Worm (Caenorhabditis elegans): ENCODE data around the gene C11H1.5.

The C11H1.5 gene

ce11 chrX:14335220-14335619 lies 32.2 kb upstream of the C11H1.5 start, which contains the start of gene K04G11.1:
Gene K04G11.1 (plus strand): TSS chrX:14335520.
- TF ChIP-seq aly-1 (tag; optimal IDR thresholded peaks at IDR 0.05), result no peak

- TF ChIP-seq ama-1 (optimal IDR thresholded peaks at IDR 0.05) (no peak), tbx-11 (GFP tag; IDR thresholded peaks at IDR 0.05) (no peak), scrt-1 (GFP tag; IDR thresholded peaks at IDR 0.05) (no peak), tbx-37 (GFP tag; conservative IDR thresholded peaks at IDR 0.05) (no peak), hnd-1 (tag; optimal IDR thresholded peaks at IDR 0.05) (no peak), flt-1 (GFP tag; IDR thresholded peaks at IDR 0.05) (no peak), B0310.2 (tag; optimal IDR thresholded peaks at IDR 0.05) (no peak), F13C5.2 (tag; optimal IDR thresholded peaks at IDR 0.05) (no peak), ceh-13 (GFP tag; optimal IDR thresholded peaks at IDR 0.05) (no peak), hmg-4 (GFP tag; optimal IDR thresholded peaks at IDR 0.05) (no peak), ceh-36 (tag; optimal IDR thresholded peaks at IDR 0.05) (no peak), ets-7 (tag; optimal IDR thresholded peaks at IDR 0.05) (no peak), hmbx-1 (tag; optimal IDR thresholded peaks at IDR 0.05) (no peak), aly-1 (tag; optimal IDR thresholded peaks at IDR 0.05) (no peak)
Observed at ce11 chrX:14334151-14334550, 31.2 kb upstream of the C11H1.5 start.

ce11 chrX:14329348-14329747 lies 26.4 kb upstream of the C11H1.5 start:
- TF ChIP-seq hnd-1 (tag; optimal IDR thresholded peaks at IDR 0.05), result no peak

ce11 chrX:14327398-14327797 lies 24.4 kb upstream of the C11H1.5 start, which contains the start of gene C11H1.7:
Gene C11H1.7 (plus strand): TSS chrX:14327409.
- TF ChIP-seq aly-1 (tag; optimal IDR thresholded peaks at IDR 0.05), result no peak
- TF ChIP-seq tbx-37 (GFP tag; conservative IDR thresholded peaks at IDR 0.05), result no peak
- TF ChIP-seq ama-1 (optimal IDR thresholded peaks at IDR 0.05), result no peak
- TF ChIP-seq sea-1 (GFP tag; conservative IDR thresholded peaks at IDR 0.05), result no peak
- TF ChIP-seq flt-1 (GFP tag; IDR thresholded peaks at IDR 0.05), result no peak
- no peak for TF ChIP-seq B0310.2 (tag; optimal IDR thresholded peaks at IDR 0.05)
- no peak for TF ChIP-seq hnd-1 (tag; optimal IDR thresholded peaks at IDR 0.05)
- TF ChIP-seq ets-7 (tag; optimal IDR thresholded peaks at IDR 0.05), result no peak
- no peak for TF ChIP-seq hmbx-1 (tag; optimal IDR thresholded peaks at IDR 0.05)
- no peak for TF ChIP-seq hmg-4 (GFP tag; optimal IDR thresholded peaks at IDR 0.05)
- TF ChIP-seq F13C5.2 (tag; optimal IDR thresholded peaks at IDR 0.05), result no peak
- no peak for TF ChIP-seq ceh-36 (tag; optimal IDR thresholded peaks at IDR 0.05)
- no peak for TF ChIP-seq tbx-11 (GFP tag; IDR thresholded peaks at IDR 0.05)
- no peak for TF ChIP-seq ceh-13 (GFP tag; optimal IDR thresholded peaks at IDR 0.05)
- TF ChIP-seq tra-4 (tag; optimal IDR thresholded peaks at IDR 0.05), result no peak
- TF ChIP-seq scrt-1 (GFP tag; IDR thresholded peaks at IDR 0.05), result no peak
- TF ChIP-seq pes-1 (GFP tag; IDR thresholded peaks at IDR 0.05), result no peak

ce11 chrX:14326578-14326977 lies 23.6 kb upstream of the C11H1.5 start:
- no peak for TF ChIP-seq B0310.2 (tag; optimal IDR thresholded peaks at IDR 0.05)
- no peak for TF ChIP-seq pes-1 (GFP tag; IDR thresholded peaks at IDR 0.05)
- no peak for TF ChIP-seq ets-7 (tag; optimal IDR thresholded peaks at IDR 0.05)
- no peak for TF ChIP-seq tra-4 (tag; optimal IDR thresholded peaks at IDR 0.05)

- TF ChIP-seq hnd-1 (tag; optimal IDR thresholded peaks at IDR 0.05) (no peak), F13C5.2 (tag; optimal IDR thresholded peaks at IDR 0.05) (no peak), ama-1 (optimal IDR thresholded peaks at IDR 0.05) (no peak), B0310.2 (tag; optimal IDR thresholded peaks at IDR 0.05) (no peak), scrt-1 (GFP tag; IDR thresholded peaks at IDR 0.05) (no peak), tbx-37 (GFP tag; conservative IDR thresholded peaks at IDR 0.05) (no peak), pes-1 (GFP tag; IDR thresholded peaks at IDR 0.05) (no peak), tra-4 (tag; optimal IDR thresholded peaks at IDR 0.05) (no peak), aly-1 (tag; optimal IDR thresholded peaks at IDR 0.05) (no peak), tbx-11 (GFP tag; IDR thresholded peaks at IDR 0.05) (no peak), flt-1 (GFP tag; IDR thresholded peaks at IDR 0.05) (no peak), ceh-36 (tag; optimal IDR thresholded peaks at IDR 0.05) (no peak), ets-7 (tag; optimal IDR thresholded peaks at IDR 0.05) (no peak), hmbx-1 (tag; optimal IDR thresholded peaks at IDR 0.05) (no peak), hmg-4 (GFP tag; optimal IDR thresholded peaks at IDR 0.05) (no peak), ceh-13 (GFP tag; optimal IDR thresholded peaks at IDR 0.05) (no peak), sea-1 (GFP tag; conservative IDR thresholded peaks at IDR 0.05) (no peak)
Observed at ce11 chrX:14324289-14324688, 21.3 kb upstream of the C11H1.5 start.

- TF ChIP-seq ets-7 (tag; optimal IDR thresholded peaks at IDR 0.05) (no peak), tbx-11 (GFP tag; IDR thresholded peaks at IDR 0.05) (no peak), tbx-37 (GFP tag; conservative IDR thresholded peaks at IDR 0.05) (no peak), B0310.2 (tag; optimal IDR thresholded peaks at IDR 0.05) (no peak), scrt-1 (GFP tag; IDR thresholded peaks at IDR 0.05) (no peak), aly-1 (tag; optimal IDR thresholded peaks at IDR 0.05) (no peak), ama-1 (optimal IDR thresholded peaks at IDR 0.05) (no peak), flt-1 (GFP tag; IDR thresholded peaks at IDR 0.05) (no peak), hmbx-1 (tag; optimal IDR thresholded peaks at IDR 0.05) (no peak), ceh-13 (GFP tag; optimal IDR thresholded peaks at IDR 0.05) (no peak), sea-1 (GFP tag; conservative IDR thresholded peaks at IDR 0.05) (no peak), tra-4 (tag; optimal IDR thresholded peaks at IDR 0.05) (no peak), hmg-4 (GFP tag; optimal IDR thresholded peaks at IDR 0.05) (no peak), hnd-1 (tag; optimal IDR thresholded peaks at IDR 0.05) (no peak)
Observed at ce11 chrX:14322793-14323192, 19.8 kb upstream of the C11H1.5 start.

ce11 chrX:14320298-14320697 lies 17.3 kb upstream of the C11H1.5 start, which contains the start of gene C11H1.9:
Gene C11H1.9 (minus strand): TSS chrX:14320398.
- TF ChIP-seq ama-1 (optimal IDR thresholded peaks at IDR 0.05) (no peak), flt-1 (GFP tag; IDR thresholded peaks at IDR 0.05) (no peak)

ce11 chrX:14316132-14316531 lies 13.2 kb upstream of the C11H1.5 start:
- TF ChIP-seq ama-1 (optimal IDR thresholded peaks at IDR 0.05) (no peak), ceh-13 (GFP tag; optimal IDR thresholded peaks at IDR 0.05) (no peak), flt-1 (GFP tag; IDR thresholded peaks at IDR 0.05) (no peak), hmbx-1 (tag; optimal IDR thresholded peaks at IDR 0.05) (no peak), F13C5.2 (tag; optimal IDR thresholded peaks at IDR 0.05) (no peak), scrt-1 (GFP tag; IDR thresholded peaks at IDR 0.05) (no peak), tbx-37 (GFP tag; conservative IDR thresholded peaks at IDR 0.05) (no peak), hmg-4 (GFP tag; optimal IDR thresholded peaks at IDR 0.05) (no peak), hnd-1 (tag; optimal IDR thresholded peaks at IDR 0.05) (no peak), ceh-36 (tag; optimal IDR thresholded peaks at IDR 0.05) (no peak), tra-4 (tag; optimal IDR thresholded peaks at IDR 0.05) (no peak), B0310.2 (tag; optimal IDR thresholded peaks at IDR 0.05) (no peak), sea-1 (GFP tag; conservative IDR thresholded peaks at IDR 0.05) (no peak), ets-7 (tag; optimal IDR thresholded peaks at IDR 0.05) (no peak), aly-1 (tag; optimal IDR thresholded peaks at IDR 0.05) (no peak), pes-1 (GFP tag; IDR thresholded peaks at IDR 0.05) (no peak), tbx-11 (GFP tag; IDR thresholded peaks at IDR 0.05) (no peak)

All from whole organism, early embryonic.